Fruit fly (Drosophila melanogaster) whole organism, pupa: Measurements from ENCODE around the gene Acbp5.

Experiments
- CG12605 ChIP-seq: fragments of 200-800 bp; sonication (Bioruptor generic); IDR thresholded peaks from 2 replicates; pipeline ENCODE4 v1.3.6; 2022; ENCODE audit warnings: missing biosample characterization, missing genetic modification characterization
- CG14655 ChIP-seq: fragments of 200-800 bp; sonication (Bioruptor generic); optimal IDR thresholded peaks from 3 replicates; lab custom pipeline; 2017; ENCODE audit warnings: mild to moderate bottlenecking, missing biosample characterization, missing genetic modification reagents, missing genetic modification characterization
- CG15710 ChIP-seq: fragments of 200-800 bp; sonication (Bioruptor generic); optimal IDR thresholded peaks from 2 replicates; lab custom pipeline; 2018; ENCODE audit warnings: missing biosample characterization, mild to moderate bottlenecking, missing genetic modification characterization, moderate library complexity
- CG34367 ChIP-seq: fragments of 200-800 bp; sonication (Bioruptor generic); optimal IDR thresholded peaks from 2 replicates; lab custom pipeline; 2018; ENCODE audit warnings: missing biosample characterization, mild to moderate bottlenecking, missing genetic modification characterization
- CG9948 ChIP-seq: fragments of 200-800 bp; sonication (Bioruptor generic); optimal IDR thresholded peaks from 2 replicates; lab custom pipeline; 2018; ENCODE audit warnings: missing biosample characterization, mild to moderate bottlenecking, missing genetic modification characterization, moderate library complexity
- D1 ChIP-seq: fragments of 200-800 bp; sonication (Bioruptor generic); optimal IDR thresholded peaks from 2 replicates; lab custom pipeline; 2018; ENCODE audit warnings: missing biosample characterization, mild to moderate bottlenecking, missing genetic modification characterization, moderate library complexity
- EcR ChIP-seq: fragments of 200-800 bp; sonication (Bioruptor generic); optimal IDR thresholded peaks from 3 replicates; lab custom pipeline; 2019; ENCODE audit warnings: missing biosample characterization, missing genetic modification characterization, mild to moderate bottlenecking, moderate library complexity, missing genetic modification reagents

DNA sequence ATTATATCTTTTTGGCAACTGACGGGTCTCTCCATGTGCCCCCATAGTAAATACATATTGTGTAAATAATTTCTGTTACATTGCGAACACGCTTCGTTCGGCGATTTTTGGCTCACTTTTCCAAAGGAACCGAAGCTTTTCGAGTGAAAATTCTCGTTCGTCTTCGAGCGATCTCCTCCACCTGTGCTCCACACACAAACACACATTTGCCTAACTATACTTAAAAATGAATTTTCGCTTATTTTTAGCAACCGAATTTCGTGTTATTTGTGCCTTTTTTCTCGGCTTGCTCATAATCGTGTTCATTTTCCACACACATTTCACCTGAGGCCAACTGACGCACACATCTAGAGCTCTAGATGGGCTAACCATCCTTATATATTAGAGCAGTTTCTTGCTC lies 41.8 kb downstream of the Acbp5 start:
- TF ChIP-seq CG15710 (tag; lab: Kevin White, UChicago), result no peak
- no peak for TF ChIP-seq CG34367 (tag; lab: Kevin White, UChicago)
- no peak for TF ChIP-seq CG14655 (GFP tag; lab: Kevin White, UChicago)
- TF ChIP-seq D1 (tag; lab: Kevin White, UChicago), result no peak
- no peak for TF ChIP-seq EcR (GFP tag; lab: Kevin White, UChicago)
- TF ChIP-seq CG9948 (tag; lab: Kevin White, UChicago), result no peak
- no peak for TF ChIP-seq CG12605 (GFP tag; lab: Robert Waterston, UW)
